Fruit fly (Drosophila melanogaster): ENCODE results near the gene corolla.
A peak's percentile ranks its signal among the peaks of the same experiment; 100 is the strongest.

Gene corolla

dm6 chrX:17677953-17678668, 46.3 kb upstream of the corolla start (continued):
- TF ChIP-seq CG10631 (GFP tag; optimal IDR thresholded peaks at IDR 0.05) (peak; percentile 57), pdm3 (GFP tag; optimal IDR thresholded peaks at IDR 0.05) (peak; percentile 51), Gug (GFP tag; IDR thresholded peaks at IDR 0.05) (no peak), Blimp-1 (GFP tag; optimal IDR thresholded peaks at IDR 0.05) (no peak), Smox (GFP tag; optimal IDR thresholded peaks at IDR 0.05) (peak; percentile 49), CG32006 (GFP tag; optimal IDR thresholded peaks at IDR 0.05) (peak; percentile 66), svp (GFP tag) (peak; percentile 77), Ets96B (tag; optimal IDR thresholded peaks at IDR 0.05) (peak; percentile 29), CG15336 (GFP tag; IDR thresholded peaks at IDR 0.05) (peak; percentile 34; the same call in 1 of the 2 replicates), vri (GFP tag; optimal IDR thresholded peaks at IDR 0.05) (no peak), achi (GFP tag; optimal IDR thresholded peaks at IDR 0.05) (peak; percentile 42), fd59A (GFP tag; optimal IDR thresholded peaks at IDR 0.05) (peak; percentile 20), Hr4 (GFP tag; optimal IDR thresholded peaks at IDR 0.05) (peak; percentile 33), CG3919 (GFP tag; optimal IDR thresholded peaks at IDR 0.05) (peak; percentile 59), Eip93F (GFP tag; optimal IDR thresholded peaks at IDR 0.05) (no peak), lz (GFP tag; optimal IDR thresholded peaks at IDR 0.05) (peak; percentile 43), CG34406 (GFP tag; optimal IDR thresholded peaks at IDR 0.05) (peak; percentile 60), CG3032 (tag; optimal IDR thresholded peaks at IDR 0.05) (peak; percentile 55)

DNA sequence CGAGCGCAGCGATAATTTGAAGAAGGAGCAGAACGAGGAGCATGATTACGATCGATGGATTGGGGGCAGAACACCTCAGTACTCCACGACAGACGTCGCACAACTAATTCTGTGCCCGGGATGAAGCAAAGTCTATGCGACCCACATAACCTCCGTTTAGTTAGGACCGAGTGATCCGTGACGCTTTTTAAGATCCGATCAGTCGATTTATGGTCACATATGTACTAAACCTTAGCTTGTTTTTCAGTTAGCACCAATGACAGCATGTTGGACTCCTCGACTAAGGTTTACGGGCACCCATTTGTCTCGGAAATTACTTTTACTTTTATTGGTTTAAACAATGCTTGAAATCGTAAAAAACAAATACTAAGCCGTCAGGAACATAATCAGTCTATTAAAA, 39.9 kb upstream of the corolla start, which contains the start of gene CG12990:
Gene CG12990, minus strand, starts transcription at position 101 of the 400 bp plus-strand sequence.
- TF ChIP-seq lz (GFP tag; optimal IDR thresholded peaks at IDR 0.05) (no peak), CG9139 (GFP tag; optimal IDR thresholded peaks at IDR 0.05) (no peak), CG6808 (GFP tag; optimal IDR thresholded peaks at IDR 0.05) (no peak), Eip93F (GFP tag; optimal IDR thresholded peaks at IDR 0.05) (no peak), vri (GFP tag; optimal IDR thresholded peaks at IDR 0.05) (no peak), CG3032 (tag; optimal IDR thresholded peaks at IDR 0.05) (no peak), Hr38 (GFP tag; optimal IDR thresholded peaks at IDR 0.05) (no peak), CG31627 (GFP tag; optimal IDR thresholded peaks at IDR 0.05) (no peak), CG8319 (GFP tag; optimal IDR thresholded peaks at IDR 0.05) (no peak), ss (GFP tag; optimal IDR thresholded peaks at IDR 0.05) (no peak)

dm6 chrX:17659119-17659452, 27.2 kb upstream of the corolla start:
- no peak for TF ChIP-seq CG11294 (GFP tag; IDR thresholded peaks at IDR 0.05)
- TF ChIP-seq CG8632 (GFP tag; optimal IDR thresholded peaks at IDR 0.05): no peak
- peak; percentile 88 for TF ChIP-seq vri (GFP tag; optimal IDR thresholded peaks at IDR 0.05)
- TF ChIP-seq svp (GFP tag): no peak
- TF ChIP-seq Sox102F (GFP tag; optimal IDR thresholded peaks at IDR 0.05): no peak
- no peak for TF ChIP-seq net (GFP tag; optimal IDR thresholded peaks at IDR 0.05)
- no peak for TF ChIP-seq Ets21C (GFP tag; optimal IDR thresholded peaks at IDR 0.05)

dm6 chrX:17658207-17659118, 26.6 kb upstream of the corolla start:
- TF ChIP-seq CG11902 (GFP tag; optimal IDR thresholded peaks at IDR 0.05) (no peak), Eip78C (GFP tag) (peak; percentile 51), CG15336 (GFP tag; IDR thresholded peaks at IDR 0.05) (peak; percentile 28; the same call in 1 of the 2 replicates), cyc (GFP tag; optimal IDR thresholded peaks at IDR 0.05) (no peak), CG16779 (tag; optimal IDR thresholded peaks at IDR 0.05) (no peak), svp (GFP tag) (peak; percentile 84), Lpt (GFP tag; optimal IDR thresholded peaks at IDR 0.05) (peak; percentile 72), CG3919 (GFP tag; optimal IDR thresholded peaks at IDR 0.05) (no peak), Sox102F (GFP tag; optimal IDR thresholded peaks at IDR 0.05) (no peak), fkh (GFP tag; optimal IDR thresholded peaks at IDR 0.05) (peak; percentile 72), Sox14 (GFP tag; optimal IDR thresholded peaks at IDR 0.05) (no peak), dac (GFP tag; optimal IDR thresholded peaks at IDR 0.05) (no peak), fd85E (GFP tag; optimal IDR thresholded peaks at IDR 0.05) (no peak), CG4318 (GFP tag; optimal IDR thresholded peaks at IDR 0.05) (no peak), CG6792 (GFP tag; optimal IDR thresholded peaks at IDR 0.05) (no peak), CG6163 (GFP tag; IDR thresholded peaks at IDR 0.05) (0 out of 3 replicates have a peak, but pooled peaks have one; percentile 25), CG6854 (GFP tag; optimal IDR thresholded peaks at IDR 0.05) (no peak), CG8119 (GFP tag; IDR thresholded peaks at IDR 0.05) (peak; percentile 30; the same call in 1 of the 3 replicates)
